Fruit fly (Drosophila melanogaster): ENCODE data around the gene Ccp84Aa.

- TF ChIP-seq CG8159 (tag; optimal IDR thresholded peaks at IDR 0.05) (no peak), D1 (tag; optimal IDR thresholded peaks at IDR 0.05) (no peak), CG13204 (GFP tag; optimal IDR thresholded peaks at IDR 0.05) (no peak), Snoo (tag; optimal IDR thresholded peaks at IDR 0.05) (no peak), CG9948 (tag; optimal IDR thresholded peaks at IDR 0.05) (no peak), CG4496 (GFP tag; IDR thresholded peaks at IDR 0.05) (no peak), CG17806 (tag; optimal IDR thresholded peaks at IDR 0.05) (no peak), EcR (GFP tag; optimal IDR thresholded peaks at IDR 0.05) (no peak), rn (GFP tag; IDR thresholded peaks at IDR 0.05) (no peak), CG10348 (GFP tag; IDR thresholded peaks at IDR 0.05) (no peak)
These were observed 12.2 kb upstream of the Ccp84Aa start, which contains the start of gene Ccp84Ae for dm6 chr3R:6691658-6692057.
